Worm (Caenorhabditis elegans) whole organism, young adult: Measurements from ENCODE around the gene pak-2.

Experiments
- B0019.2 ChIP-seq: fragments of 200-800 bp; sonication (Bioruptor generic); conservative IDR thresholded peaks from 2 replicates; pipeline ENCODE4 v1.3.6; 2022; ENCODE audit warnings: missing genetic modification reagents, missing genetic modification characterization, missing compliant biosample characterization
- F10E7.11 ChIP-seq: sonication (generic microtip); optimal IDR thresholded peaks from 2 replicates; lab custom pipeline; 2017; ENCODE audit warnings: mild to moderate bottlenecking, missing genetic modification characterization, moderate library complexity, missing compliant biosample characterization
- F22D6.2 ChIP-seq: sonication (generic microtip); optimal IDR thresholded peaks from 2 replicates; lab custom pipeline; 2016; ENCODE audit warnings: mild to moderate bottlenecking, missing genetic modification characterization, missing compliant biosample characterization
- F37B4.10 ChIP-seq: fragments of 200-800 bp; sonication (Bioruptor generic); IDR thresholded peaks from 2 replicates; pipeline ENCODE4 v1.3.6; 2022; ENCODE audit warnings: missing genetic modification characterization, missing compliant biosample characterization
- F55B11.4 ChIP-seq: sonication (generic microtip); optimal IDR thresholded peaks from 2 replicates; lab custom pipeline; 2016; ENCODE audit warnings: missing compliant biosample characterization, missing genetic modification characterization, borderline replicate concordance; ENCODE audit not compliant: insufficient read depth
- F57C9.4 ChIP-seq: sonication (generic microtip); optimal IDR thresholded peaks from 2 replicates; lab custom pipeline; 2017; ENCODE audit warnings: mild to moderate bottlenecking, missing genetic modification characterization, missing compliant biosample characterization
- K11D2.4 ChIP-seq: fragments of 200-800 bp; sonication (Bioruptor generic); IDR thresholded peaks from 2 replicates; pipeline ENCODE4 v1.3.6; 2022; ENCODE audit warnings: missing genetic modification reagents, missing genetic modification characterization, missing compliant biosample characterization
- T07F8.4 ChIP-seq: sonication (generic microtip); optimal IDR thresholded peaks from 2 replicates; lab custom pipeline; 2016; ENCODE audit warnings: mild to moderate bottlenecking, missing genetic modification characterization, moderate library complexity, missing compliant biosample characterization
- Y53F4B.3 ChIP-seq: fragments of 200-800 bp; sonication (Bioruptor generic); IDR thresholded peaks from 2 replicates; pipeline ENCODE4 v1.3.6; 2022; ENCODE audit warnings: missing genetic modification reagents, missing genetic modification characterization, missing compliant biosample characterization
- Y53G8AR.9 ChIP-seq: fragments of 200-800 bp; sonication (Bioruptor generic); conservative IDR thresholded peaks from 2 replicates; pipeline ENCODE4 v1.3.6; 2022; ENCODE audit warnings: missing genetic modification reagents, missing genetic modification characterization, missing compliant biosample characterization
- Y67H2A.10 ChIP-seq: fragments of 200-800 bp; sonication (Bioruptor generic); conservative IDR thresholded peaks from 2 replicates; pipeline ENCODE4 v1.3.6; 2022; ENCODE audit warnings: missing genetic modification reagents, missing genetic modification characterization, missing compliant biosample characterization
- Y79H2A.3 ChIP-seq: fragments of 200-800 bp; sonication (Bioruptor generic); conservative IDR thresholded peaks from 2 replicates; pipeline ENCODE4 v1.3.6; 2022; ENCODE audit warnings: missing genetic modification reagents, missing genetic modification characterization, missing compliant biosample characterization
- Y95B8A.8 ChIP-seq: fragments of 200-800 bp; sonication (Bioruptor generic); IDR thresholded peaks from 2 replicates; pipeline ENCODE4 v1.3.6; 2022; ENCODE audit warnings: missing genetic modification reagents, missing genetic modification characterization, missing compliant biosample characterization
- ZK185.1 ChIP-seq: sonication (generic microtip); optimal IDR thresholded peaks from 2 replicates; lab custom pipeline; 2016; ENCODE audit warnings: mild to moderate bottlenecking, missing genetic modification characterization, missing compliant biosample characterization; ENCODE audit not compliant: poor library complexity, severe bottlenecking
- ama-1 ChIP-seq, 3 experiments: fragments of 150-350 bp in 1 of 3; sonication (generic microtip) in 2 of 3; optimal IDR thresholded peaks; 2 replicates each; lab custom pipeline; 2014 to 2018; ENCODE audit warnings: missing biosample characterization in 2 of 3, missing genetic modification characterization in 2 of 3, missing genetic modification reagents in 2 of 3
- ccch-3 ChIP-seq: fragments of 200-800 bp; sonication (Bioruptor generic); optimal IDR thresholded peaks from 2 replicates; lab custom pipeline; 2018; ENCODE audit warnings: mild to moderate bottlenecking, missing genetic modification characterization, missing compliant biosample characterization
- ceh-27 ChIP-seq: fragments of 200-800 bp; sonication (Bioruptor generic); optimal IDR thresholded peaks from 2 replicates; lab custom pipeline; 2018; ENCODE audit warnings: mild to moderate bottlenecking, missing genetic modification characterization, moderate library complexity, missing compliant biosample characterization
- ceh-40 ChIP-seq: fragments of 200-800 bp; sonication (Bioruptor generic); IDR thresholded peaks from 2 replicates; pipeline ENCODE4 v1.3.6; 2022; ENCODE audit warnings: missing genetic modification characterization, missing compliant biosample characterization
- ceh-58 ChIP-seq: fragments of 200-800 bp; sonication (Bioruptor generic); IDR thresholded peaks from 2 replicates; pipeline ENCODE4 v1.3.6; 2022; ENCODE audit warnings: missing genetic modification characterization, missing compliant biosample characterization
- egrh-3 ChIP-seq: fragments of 200-800 bp; sonication (Bioruptor generic); IDR thresholded peaks from 2 replicates; pipeline ENCODE4 v1.3.6; 2022; ENCODE audit warnings: missing genetic modification reagents, missing genetic modification characterization, missing compliant biosample characterization
- gei-17 ChIP-seq: fragments of 200-800 bp; sonication (Bioruptor generic); optimal IDR thresholded peaks from 2 replicates; lab custom pipeline; 2018; ENCODE audit warnings: mild to moderate bottlenecking, missing genetic modification characterization, missing compliant biosample characterization
- hlh-26 ChIP-seq: fragments of 200-800 bp; sonication (Bioruptor generic); conservative IDR thresholded peaks from 2 replicates; pipeline ENCODE4 v1.3.6; 2022; ENCODE audit warnings: missing genetic modification reagents, missing genetic modification characterization, missing compliant biosample characterization
- hrde-1 ChIP-seq: sonication (generic microtip); optimal IDR thresholded peaks from 2 replicates; lab custom pipeline; 2016; ENCODE audit warnings: missing genetic modification characterization, mild to moderate bottlenecking, missing compliant biosample characterization, moderate library complexity, missing genotype, missing genetic modification reagents, borderline replicate concordance
- lag-1 ChIP-seq: fragments of 200-800 bp; sonication (Bioruptor generic); IDR thresholded peaks from 2 replicates; pipeline ENCODE4 v1.3.6; 2022; ENCODE audit warnings: missing genetic modification reagents, missing genetic modification characterization, missing compliant biosample characterization
- let-526 ChIP-seq: fragments of 200-800 bp; sonication (Bioruptor generic); IDR thresholded peaks from 2 replicates; pipeline ENCODE4 v1.3.6; 2022; ENCODE audit warnings: missing genetic modification reagents, missing genetic modification characterization, missing compliant biosample characterization
- lin-40 ChIP-seq: sonication (generic microtip); optimal IDR thresholded peaks from 2 replicates; lab custom pipeline; 2016; ENCODE audit warnings: missing genetic modification characterization, mild to moderate bottlenecking, missing compliant biosample characterization, missing genotype, missing genetic modification reagents
- lsy-27 ChIP-seq: sonication (generic microtip); optimal IDR thresholded peaks from 2 replicates; lab custom pipeline; 2017; ENCODE audit warnings: missing genetic modification characterization, mild to moderate bottlenecking, missing compliant biosample characterization, antibody characterized with exemption, missing genotype, borderline replicate concordance; ENCODE audit not compliant: insufficient read depth
- madf-6 ChIP-seq: fragments of 200-800 bp; sonication (Bioruptor generic); IDR thresholded peaks from 2 replicates; pipeline ENCODE4 v1.3.6; 2022; ENCODE audit warnings: missing genetic modification reagents, missing genetic modification characterization, missing compliant biosample characterization
- nhr-120 ChIP-seq: fragments of 200-800 bp; sonication (Bioruptor generic); IDR thresholded peaks from 2 replicates; pipeline ENCODE4 v1.3.6; 2022; ENCODE audit warnings: missing genetic modification characterization, missing compliant biosample characterization
- nhr-179 ChIP-seq: sonication (generic microtip); optimal IDR thresholded peaks from 2 replicates; lab custom pipeline; 2016; ENCODE audit warnings: mild to moderate bottlenecking, missing genetic modification characterization, missing compliant biosample characterization
- rpc-1 ChIP-seq, 2 experiments: fragments of 150-350 bp in 1 of 2; sonication (generic microtip) in 1 of 2; optimal IDR thresholded peaks; 2 replicates each; lab custom pipeline; 2014 to 2018; ENCODE audit warnings: missing biosample characterization in 1 of 2, missing genetic modification characterization in 1 of 2, missing genetic modification reagents in 1 of 2, missing genotype in 1 of 2
- snpc-1.3 ChIP-seq: sonication (generic microtip); optimal IDR thresholded peaks from 2 replicates; lab custom pipeline; 2017; ENCODE audit warnings: missing genetic modification characterization, mild to moderate bottlenecking, missing compliant biosample characterization, antibody characterized with exemption, moderate library complexity, missing genotype, missing genetic modification reagents; ENCODE audit not compliant: insufficient read depth
- snpc-4 ChIP-seq, 5 experiments: fragments of 150-350 bp in 1 of 5; sonication (generic microtip) in 4 of 5; optimal IDR thresholded peaks; 2 replicates each; lab custom pipeline; 2014 to 2018; ENCODE audit warnings: missing genetic modification characterization in 5 of 5, missing biosample characterization in 3 of 5, antibody characterized with exemption in 2 of 5, mild to moderate bottlenecking in 2 of 5, missing compliant biosample characterization in 2 of 5, missing genotype in 2 of 5, moderate library complexity in 2 of 5, missing genetic modification reagents in 1 of 5
- sptf-2 ChIP-seq: fragments of 200-800 bp; sonication (Bioruptor generic); optimal IDR thresholded peaks from 2 replicates; lab custom pipeline; 2018; ENCODE audit warnings: mild to moderate bottlenecking, missing genetic modification characterization, missing compliant biosample characterization
- tbx-9 ChIP-seq: sonication (generic microtip); optimal IDR thresholded peaks from 2 replicates; lab custom pipeline; 2016; ENCODE audit warnings: borderline replicate concordance, missing genetic modification characterization, inconsistent platforms, missing compliant biosample characterization
- unc-130 ChIP-seq: sonication (generic microtip); optimal IDR thresholded peaks from 2 replicates; lab custom pipeline; 2016; ENCODE audit warnings: missing genetic modification reagents, missing genetic modification characterization, missing compliant biosample characterization
- unc-62 ChIP-seq: fragments of 150-350 bp; optimal IDR thresholded peaks from 2 replicates; lab custom pipeline; 2014; ENCODE audit warnings: missing biosample characterization, missing genetic modification reagents, missing genetic modification characterization
- xnd-1 ChIP-seq: sonication (generic microtip); optimal IDR thresholded peaks from 2 replicates; lab custom pipeline; 2016; ENCODE audit warnings: missing genotype, missing genetic modification reagents, missing genetic modification characterization, missing compliant biosample characterization
- zfh-2 ChIP-seq: fragments of 200-800 bp; sonication (Bioruptor generic); conservative IDR thresholded peaks from 2 replicates; pipeline ENCODE4 v1.3.6; 2022; ENCODE audit warnings: missing genetic modification reagents, missing genetic modification characterization, missing compliant biosample characterization
- ztf-6 ChIP-seq: fragments of 200-800 bp; sonication (Bioruptor generic); IDR thresholded peaks from 2 replicates; pipeline ENCODE4 v1.3.6; 2022; ENCODE audit warnings: missing genetic modification reagents, missing genetic modification characterization, missing compliant biosample characterization

The pak-2 gene

ce11 chrV:11059180-11059579 is 20.0 kb upstream of the pak-2 start, which contains the start of gene T04C12.1:
Gene T04C12.1, minus strand, starts transcription at chrV:11059269.
- no peak for TF ChIP-seq F10E7.11 (tag; lab: Kevin White, UChicago)
- peak; percentile 6 for TF ChIP-seq ama-1 (optimal IDR thresholded peaks at IDR 0.05; lab: Kevin White, UChicago)
- no peak for TF ChIP-seq ama-1 (GFP tag; optimal IDR thresholded peaks at IDR 0.05; lab: Kevin White, UChicago)
- TF ChIP-seq gei-17 (GFP tag; lab: Kevin White, UChicago), result no peak
- no peak for TF ChIP-seq lag-1 (GFP tag; lab: Robert Waterston, UW)
- no peak for TF ChIP-seq ceh-40
- TF ChIP-seq rpc-1 (optimal IDR thresholded peaks at IDR 0.05; lab: Kevin White, UChicago), result no peak
- no peak for TF ChIP-seq rpc-1 (tag; optimal IDR thresholded peaks at IDR 0.05; lab: Kevin White, UChicago)

- TF ChIP-seq Y95B8A.8 (no peak), ztf-6 (no peak), ceh-58 (GFP tag; lab: Robert Waterston, UW) (no peak), xnd-1 (tag; lab: Kevin White, UChicago) (no peak), F55B11.4 (tag; lab: Kevin White, UChicago) (no peak), K11D2.4 (GFP tag; lab: Robert Waterston, UW) (no peak), madf-6 (GFP tag; lab: Robert Waterston, UW) (no peak), ccch-3 (GFP tag; lab: Kevin White, UChicago) (no peak), nhr-179 (no peak), ceh-27 (GFP tag; lab: Kevin White, UChicago) (no peak), sptf-2 (GFP tag; lab: Kevin White, UChicago) (no peak), ZK185.1 (no peak), Y67H2A.10 (GFP tag; lab: Robert Waterston, UW) (no peak), let-526 (GFP tag; lab: Robert Waterston, UW) (no peak), hlh-26 (no peak), lsy-27 (no peak), zfh-2 (GFP tag; lab: Robert Waterston, UW) (no peak), lin-40 (no peak)
These were observed 17.8 kb upstream of the pak-2 start, which contains the start of gene srh-75 for ce11 chrV:11057043-11057442. Gene srh-75, minus strand, starts transcription at chrV:11057143.

ce11 chrV:11056484-11056883 is 17.3 kb upstream of the pak-2 start:
- no peak for TF ChIP-seq Y79H2A.3 (GFP tag; lab: Robert Waterston, UW)
- no peak for TF ChIP-seq unc-130
- TF ChIP-seq Y53G8AR.9 (GFP tag; lab: Robert Waterston, UW), result no peak
- no peak for TF ChIP-seq nhr-120 (GFP tag; lab: Robert Waterston, UW)
- TF ChIP-seq unc-62 (GFP tag; lab: Kevin White, UChicago), result no peak
- TF ChIP-seq snpc-1.3, result no peak
- no peak for TF ChIP-seq T07F8.4 (tag; lab: Kevin White, UChicago)
- TF ChIP-seq tbx-9 (tag; lab: Kevin White, UChicago), result no peak
- no peak for TF ChIP-seq Y95B8A.8
- no peak for TF ChIP-seq F22D6.2 (tag; lab: Kevin White, UChicago)
- TF ChIP-seq hrde-1 (tag; lab: Kevin White, UChicago), result no peak
- no peak for TF ChIP-seq ama-1 (optimal IDR thresholded peaks at IDR 0.05; lab: Kevin White, UChicago)
- no peak for TF ChIP-seq ama-1 (GFP tag; optimal IDR thresholded peaks at IDR 0.05; lab: Kevin White, UChicago)
- TF ChIP-seq Y53F4B.3 (GFP tag; lab: Robert Waterston, UW), result no peak
- TF ChIP-seq egrh-3 (GFP tag; lab: Robert Waterston, UW), result no peak
- TF ChIP-seq snpc-4 (GFP tag; optimal IDR thresholded peaks at IDR 0.05; lab: Kevin White, UChicago), result no peak
- no peak for TF ChIP-seq snpc-4 (tag; optimal IDR thresholded peaks at IDR 0.05; lab: Kevin White, UChicago)
- TF ChIP-seq F37B4.10 (GFP tag; lab: Robert Waterston, UW), result no peak
- TF ChIP-seq F57C9.4, result no peak
- no peak for TF ChIP-seq B0019.2
